Worm (Caenorhabditis elegans) whole organism, young adult: ENCODE measurements around the gene B0222.15.

ENCODE experiments used
- B0336.3 ChIP-seq: fragments of 200-800 bp; sonication (Bioruptor generic); IDR thresholded peaks from 2 replicates; pipeline ENCODE4 v1.3.6; 2022; ENCODE audit warnings: missing genetic modification characterization, missing compliant biosample characterization
- C17E4.6 ChIP-seq: fragments of 200-800 bp; sonication (Bioruptor generic); IDR thresholded peaks from 2 replicates; pipeline ENCODE4 v1.3.6; 2022; ENCODE audit warnings: missing genetic modification reagents, missing genetic modification characterization, missing compliant biosample characterization
- F23B12.7 ChIP-seq: sonication (generic microtip); optimal IDR thresholded peaks from 2 replicates; lab custom pipeline; 2017; ENCODE audit warnings: missing genetic modification characterization, mild to moderate bottlenecking, missing compliant biosample characterization, antibody characterized with exemption, moderate library complexity; ENCODE audit not compliant: insufficient read depth
- F37B4.10 ChIP-seq: fragments of 200-800 bp; sonication (Bioruptor generic); IDR thresholded peaks from 2 replicates; pipeline ENCODE4 v1.3.6; 2022; ENCODE audit warnings: missing genetic modification characterization, missing compliant biosample characterization
- F52B5.7 ChIP-seq: sonication (generic microtip); optimal IDR thresholded peaks from 2 replicates; lab custom pipeline; 2016; ENCODE audit warnings: mild to moderate bottlenecking, missing genetic modification characterization, missing compliant biosample characterization
- F57A8.1 ChIP-seq: fragments of 200-800 bp; sonication (Bioruptor generic); optimal IDR thresholded peaks from 2 replicates; lab custom pipeline; 2018; ENCODE audit warnings: mild to moderate bottlenecking, missing genetic modification characterization, moderate library complexity, missing compliant biosample characterization
- T07F8.4 ChIP-seq: sonication (generic microtip); optimal IDR thresholded peaks from 2 replicates; lab custom pipeline; 2016; ENCODE audit warnings: mild to moderate bottlenecking, missing genetic modification characterization, moderate library complexity, missing compliant biosample characterization
- Y53G8AR.9 ChIP-seq: fragments of 200-800 bp; sonication (Bioruptor generic); conservative IDR thresholded peaks from 2 replicates; pipeline ENCODE4 v1.3.6; 2022; ENCODE audit warnings: missing genetic modification reagents, missing genetic modification characterization, missing compliant biosample characterization
- Y56A3A.18 ChIP-seq: fragments of 200-800 bp; sonication (Bioruptor generic); IDR thresholded peaks from 2 replicates; pipeline ENCODE4 v1.3.6; 2022; ENCODE audit warnings: missing genetic modification reagents, missing genetic modification characterization, missing compliant biosample characterization
- aptf-3 ChIP-seq: fragments of 200-800 bp; sonication (Bioruptor generic); IDR thresholded peaks from 2 replicates; pipeline ENCODE4 v1.3.6; 2022; ENCODE audit warnings: missing genetic modification characterization, missing compliant biosample characterization
- atf-7 ChIP-seq: sonication (generic microtip); optimal IDR thresholded peaks from 2 replicates; lab custom pipeline; 2017; ENCODE audit warnings: mild to moderate bottlenecking, missing genetic modification characterization, missing compliant biosample characterization
- attf-6 ChIP-seq: fragments of 200-800 bp; sonication (Bioruptor generic); IDR thresholded peaks from 2 replicates; pipeline ENCODE4 v1.3.6; 2022; ENCODE audit warnings: missing genetic modification reagents, missing genetic modification characterization, missing compliant biosample characterization
- bed-2 ChIP-seq: fragments of 200-800 bp; sonication (Bioruptor generic); IDR thresholded peaks from 2 replicates; pipeline ENCODE4 v1.3.6; 2022; ENCODE audit warnings: missing genetic modification reagents, missing genetic modification characterization, missing compliant biosample characterization
- cebp-2 ChIP-seq: fragments of 200-800 bp; sonication (Bioruptor generic); IDR thresholded peaks from 2 replicates; pipeline ENCODE4 v1.3.6; 2022; ENCODE audit warnings: missing genetic modification characterization, missing compliant biosample characterization
- ceh-58 ChIP-seq: fragments of 200-800 bp; sonication (Bioruptor generic); IDR thresholded peaks from 2 replicates; pipeline ENCODE4 v1.3.6; 2022; ENCODE audit warnings: missing genetic modification characterization, missing compliant biosample characterization
- efl-1 ChIP-seq: fragments of 150-350 bp; optimal IDR thresholded peaks from 2 replicates; lab custom pipeline; 2014; ENCODE audit warnings: missing biosample characterization, missing genetic modification reagents, missing genetic modification characterization
- egrh-3 ChIP-seq: fragments of 200-800 bp; sonication (Bioruptor generic); IDR thresholded peaks from 2 replicates; pipeline ENCODE4 v1.3.6; 2022; ENCODE audit warnings: missing genetic modification reagents, missing genetic modification characterization, missing compliant biosample characterization
- ekl-4 ChIP-seq: fragments of 200-800 bp; sonication (Bioruptor generic); IDR thresholded peaks from 2 replicates; pipeline ENCODE4 v1.3.6; 2022; ENCODE audit warnings: missing genetic modification reagents, missing genetic modification characterization, missing compliant biosample characterization
- fkh-3 ChIP-seq: sonication (generic microtip); optimal IDR thresholded peaks from 2 replicates; lab custom pipeline; 2016; ENCODE audit warnings: mild to moderate bottlenecking, missing genetic modification characterization, missing compliant biosample characterization
- him-1 ChIP-seq: sonication (generic microtip); optimal IDR thresholded peaks from 2 replicates; lab custom pipeline; 2016; ENCODE audit warnings: missing genotype, missing genetic modification reagents, missing genetic modification characterization, missing compliant biosample characterization
- hlh-26 ChIP-seq: fragments of 200-800 bp; sonication (Bioruptor generic); conservative IDR thresholded peaks from 2 replicates; pipeline ENCODE4 v1.3.6; 2022; ENCODE audit warnings: missing genetic modification reagents, missing genetic modification characterization, missing compliant biosample characterization
- hmg-20 ChIP-seq: fragments of 200-800 bp; sonication (Bioruptor generic); IDR thresholded peaks from 2 replicates; pipeline ENCODE4 v1.3.6; 2022; ENCODE audit warnings: missing genetic modification reagents, missing genetic modification characterization, missing compliant biosample characterization
- let-607 ChIP-seq, 2 experiments: fragments of 200-800 bp in 1 of 2; sonication (Bioruptor generic) in 1 of 2; sonication (generic microtip) in 1 of 2; optimal IDR thresholded peaks; 2 replicates each; lab custom pipeline; 2016 to 2018; ENCODE audit warnings: mild to moderate bottlenecking in 2 of 2, missing compliant biosample characterization in 2 of 2, missing genetic modification characterization in 2 of 2, moderate library complexity in 2 of 2, missing genotype in 1 of 2
- lin-26 ChIP-seq: fragments of 200-800 bp; sonication (Bioruptor generic); IDR thresholded peaks from 2 replicates; pipeline ENCODE4 v1.3.6; 2022; ENCODE audit warnings: missing genetic modification reagents, missing genetic modification characterization, missing compliant biosample characterization
- lin-40 ChIP-seq: sonication (generic microtip); optimal IDR thresholded peaks from 2 replicates; lab custom pipeline; 2016; ENCODE audit warnings: missing genetic modification characterization, mild to moderate bottlenecking, missing compliant biosample characterization, missing genotype, missing genetic modification reagents
- lsy-27 ChIP-seq: sonication (generic microtip); optimal IDR thresholded peaks from 2 replicates; lab custom pipeline; 2017; ENCODE audit warnings: missing genetic modification characterization, mild to moderate bottlenecking, missing compliant biosample characterization, antibody characterized with exemption, missing genotype, borderline replicate concordance; ENCODE audit not compliant: insufficient read depth
- madf-3 ChIP-seq: fragments of 200-800 bp; sonication (Bioruptor generic); IDR thresholded peaks from 2 replicates; pipeline ENCODE4 v1.3.6; 2022; ENCODE audit warnings: missing genetic modification reagents, missing genetic modification characterization, missing compliant biosample characterization
- nfya-1 ChIP-seq: sonication (generic microtip); optimal IDR thresholded peaks from 2 replicates; lab custom pipeline; 2017; ENCODE audit warnings: antibody characterized with exemption, missing compliant biosample characterization, missing genetic modification characterization, borderline replicate concordance; ENCODE audit not compliant: insufficient read depth
- nhr-90 ChIP-seq: sonication (generic microtip); optimal IDR thresholded peaks from 2 replicates; lab custom pipeline; 2016; ENCODE audit warnings: missing genotype, mild to moderate bottlenecking, missing genetic modification characterization, missing compliant biosample characterization
- rec-8 ChIP-seq, 2 experiments: sonication (generic microtip); optimal IDR thresholded peaks; 2 replicates each; lab custom pipeline; 2016; ENCODE audit warnings: mild to moderate bottlenecking in 2 of 2, missing genetic modification characterization in 2 of 2, missing genetic modification reagents in 2 of 2, missing genotype in 2 of 2, missing biosample characterization in 1 of 2, missing compliant biosample characterization in 1 of 2, moderate library complexity in 1 of 2
- sea-2 ChIP-seq: fragments of 200-800 bp; sonication (Bioruptor generic); IDR thresholded peaks from 2 replicates; pipeline ENCODE4 v1.3.6; 2022; ENCODE audit warnings: missing genetic modification characterization, missing compliant biosample characterization
- snpc-4 ChIP-seq, 5 experiments: fragments of 150-350 bp in 1 of 5; sonication (generic microtip) in 4 of 5; optimal IDR thresholded peaks; 2 replicates each; lab custom pipeline; 2014 to 2018; ENCODE audit warnings: missing genetic modification characterization in 5 of 5, missing biosample characterization in 3 of 5, antibody characterized with exemption in 2 of 5, mild to moderate bottlenecking in 2 of 5, missing compliant biosample characterization in 2 of 5, missing genotype in 2 of 5, moderate library complexity in 2 of 5, missing genetic modification reagents in 1 of 5
- tbp1 ChIP-seq: fragments of 200-800 bp; sonication (Bioruptor generic); optimal IDR thresholded peaks from 2 replicates; lab custom pipeline; 2018; ENCODE audit warnings: mild to moderate bottlenecking, missing genetic modification characterization, missing compliant biosample characterization
- tbx-9 ChIP-seq: sonication (generic microtip); optimal IDR thresholded peaks from 2 replicates; lab custom pipeline; 2016; ENCODE audit warnings: borderline replicate concordance, missing genetic modification characterization, inconsistent platforms, missing compliant biosample characterization
- unc-62 ChIP-seq: fragments of 150-350 bp; optimal IDR thresholded peaks from 2 replicates; lab custom pipeline; 2014; ENCODE audit warnings: missing biosample characterization, missing genetic modification reagents, missing genetic modification characterization
- xnd-1 ChIP-seq: sonication (generic microtip); optimal IDR thresholded peaks from 2 replicates; lab custom pipeline; 2016; ENCODE audit warnings: missing genotype, missing genetic modification reagents, missing genetic modification characterization, missing compliant biosample characterization
- zfh-2 ChIP-seq: fragments of 200-800 bp; sonication (Bioruptor generic); conservative IDR thresholded peaks from 2 replicates; pipeline ENCODE4 v1.3.6; 2022; ENCODE audit warnings: missing genetic modification reagents, missing genetic modification characterization, missing compliant biosample characterization
- ztf-26 ChIP-seq: sonication (generic microtip); optimal IDR thresholded peaks from 2 replicates; lab custom pipeline; 2017; ENCODE audit warnings: missing genetic modification characterization, missing compliant biosample characterization
- ztf-28 ChIP-seq: fragments of 200-800 bp; sonication (Bioruptor generic); IDR thresholded peaks from 2 replicates; pipeline ENCODE4 v1.3.6; 2022; ENCODE audit warnings: missing genetic modification reagents, missing genetic modification characterization, missing compliant biosample characterization

Gene B0222.15

DNA sequence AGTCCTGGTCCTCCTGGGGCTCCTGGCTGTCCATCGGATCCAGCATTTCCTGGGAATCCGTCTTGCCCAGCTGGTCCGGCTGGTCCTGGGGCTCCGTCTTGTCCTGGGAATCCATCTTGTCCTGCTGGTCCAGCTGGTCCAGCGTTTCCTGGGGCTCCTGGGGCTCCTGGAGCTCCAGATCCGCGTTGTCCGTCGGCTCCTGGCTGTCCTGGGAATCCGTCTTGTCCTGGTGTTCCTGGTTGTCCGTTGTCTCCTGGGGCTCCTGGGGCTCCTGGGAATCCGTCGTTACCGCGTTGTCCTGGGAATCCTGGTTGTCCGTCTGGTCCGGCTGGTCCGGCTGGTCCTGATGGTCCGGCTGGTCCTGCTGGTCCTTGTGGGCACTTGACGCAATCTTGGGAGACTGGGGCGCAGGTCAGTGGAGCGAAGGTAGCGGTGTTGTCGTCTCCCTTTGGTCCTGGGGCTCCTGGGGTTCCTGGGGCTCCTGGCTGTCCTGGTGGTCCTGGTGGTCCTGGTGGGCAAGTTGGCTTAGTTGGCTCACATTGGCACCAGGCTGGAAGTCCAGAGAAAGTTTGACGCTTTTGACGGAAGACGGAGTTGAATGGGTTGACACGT, 5.6 kb upstream of the B0222.15 start:
- TF ChIP-seq ztf-28 (GFP tag; lab: Robert Waterston, UW) (0 out of 2 replicates have a peak, but pooled peaks have one; percentile 29), attf-6 (no peak), zfh-2 (GFP tag; lab: Robert Waterston, UW) (peak; percentile 85), egrh-3 (GFP tag; lab: Robert Waterston, UW) (peak; percentile 87)

DNA sequence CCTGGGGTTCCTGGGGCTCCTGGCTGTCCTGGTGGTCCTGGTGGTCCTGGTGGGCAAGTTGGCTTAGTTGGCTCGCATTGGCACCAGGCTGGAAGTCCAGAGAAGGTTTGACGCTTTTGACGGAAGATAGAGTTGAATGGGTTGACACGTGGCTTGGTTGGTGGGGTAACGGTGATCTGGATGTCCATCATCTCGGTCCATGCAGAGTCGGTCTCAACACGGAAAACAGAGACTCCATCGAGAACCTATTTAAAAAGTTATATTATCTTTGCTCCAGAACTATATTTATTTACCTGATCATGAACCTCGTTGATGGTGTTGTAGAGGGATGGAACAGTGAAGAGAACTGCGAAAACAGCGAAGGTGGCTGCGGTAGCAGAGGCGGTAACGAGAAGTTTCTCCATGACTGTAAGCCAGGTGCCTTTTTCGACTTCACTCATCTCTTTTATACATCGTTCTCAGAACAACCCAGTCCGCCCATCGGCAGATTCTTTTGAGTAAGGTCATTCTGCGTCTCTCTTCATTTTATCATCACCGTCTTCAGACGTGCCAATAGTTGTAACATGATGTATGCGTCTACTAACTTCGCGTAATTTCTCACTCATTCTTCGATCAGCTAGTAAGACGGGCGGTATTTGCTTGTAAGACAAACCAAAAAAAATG, 3.8 kb upstream of the B0222.15 start, which contains the start of gene col-144:
col-144 (minus strand) TSS at position 419 of the 663 bp plus-strand sequence.
- no peak for TF ChIP-seq atf-7
- TF ChIP-seq aptf-3, result no peak
- TF ChIP-seq ztf-26 (tag; lab: Kevin White, UChicago), result no peak
- TF ChIP-seq ekl-4, result no peak
- no peak for TF ChIP-seq F52B5.7 (tag; lab: Kevin White, UChicago)
- no peak for TF ChIP-seq nfya-1 (tag; lab: Kevin White, UChicago)
- no peak for TF ChIP-seq fkh-3 (tag; lab: Kevin White, UChicago)
- TF ChIP-seq lsy-27, result no peak
- TF ChIP-seq C17E4.6, result no peak
- no peak for TF ChIP-seq sea-2 (GFP tag; lab: Robert Waterston, UW)
- TF ChIP-seq nhr-90 (tag; lab: Kevin White, UChicago), result no peak
- no peak for TF ChIP-seq lin-26 (GFP tag; lab: Robert Waterston, UW)

DNA sequence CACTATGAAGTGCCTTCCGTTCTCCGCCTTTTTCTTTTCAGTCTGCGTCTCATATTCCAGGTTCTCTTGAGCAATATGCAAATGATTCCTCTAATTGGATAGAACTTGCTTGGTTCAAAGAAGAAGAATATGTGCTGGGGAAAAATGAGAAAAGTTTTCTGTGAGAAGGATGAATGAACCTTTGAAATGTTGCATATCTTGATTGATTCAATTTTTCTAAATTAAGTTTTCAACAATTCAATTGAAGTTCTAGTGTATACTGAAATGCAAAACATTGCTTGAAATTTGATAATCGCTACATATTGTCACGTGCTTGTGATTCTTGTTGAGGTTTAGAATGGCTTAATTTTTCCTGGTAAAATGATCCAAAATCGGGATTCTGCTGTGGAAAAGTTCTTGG, 1.0 kb upstream of the B0222.15 start:
- no peak for TF ChIP-seq hmg-20 (GFP tag; lab: Robert Waterston, UW)
- no peak for TF ChIP-seq fkh-3 (tag; lab: Kevin White, UChicago)
- no peak for TF ChIP-seq F57A8.1
- TF ChIP-seq T07F8.4 (tag; lab: Kevin White, UChicago), result no peak
- no peak for TF ChIP-seq bed-2 (GFP tag; lab: Robert Waterston, UW)
- TF ChIP-seq Y53G8AR.9 (GFP tag; lab: Robert Waterston, UW), result no peak
- no peak for TF ChIP-seq nfya-1 (tag; lab: Kevin White, UChicago)
- no peak for TF ChIP-seq B0336.3
- TF ChIP-seq F37B4.10 (GFP tag; lab: Robert Waterston, UW), result no peak
- no peak for TF ChIP-seq hlh-26 (GFP tag; lab: Robert Waterston, UW)
- no peak for TF ChIP-seq him-1 (tag; lab: Kevin White, UChicago)
- TF ChIP-seq lin-40 (tag; lab: Kevin White, UChicago), result no peak

DNA sequence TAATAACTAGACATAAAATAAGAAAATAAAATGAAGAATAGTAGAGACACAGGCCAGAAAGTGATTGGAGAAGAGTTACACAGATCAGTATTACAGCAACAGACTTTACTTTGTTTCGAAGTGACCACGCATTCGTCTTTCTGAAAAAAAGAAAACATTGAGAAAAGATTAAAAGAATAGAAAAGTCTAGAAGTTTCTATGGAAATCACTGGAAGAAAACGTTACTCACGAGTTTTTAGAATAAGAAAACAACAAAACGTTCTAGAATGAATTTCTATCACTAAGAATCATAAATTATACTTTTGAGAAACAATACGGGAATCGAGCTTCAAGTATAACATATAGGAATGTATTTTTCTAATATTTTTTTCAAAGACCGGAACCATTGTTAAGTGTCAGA, 963 bp downstream of the B0222.15 start:
- TF ChIP-seq nhr-90 (tag; lab: Kevin White, UChicago) (no peak), F23B12.7 (tag; lab: Kevin White, UChicago) (no peak), tbx-9 (no peak), xnd-1 (tag; lab: Kevin White, UChicago) (no peak), aptf-3 (no peak), ztf-26 (tag; lab: Kevin White, UChicago) (peak; percentile 5)

DNA sequence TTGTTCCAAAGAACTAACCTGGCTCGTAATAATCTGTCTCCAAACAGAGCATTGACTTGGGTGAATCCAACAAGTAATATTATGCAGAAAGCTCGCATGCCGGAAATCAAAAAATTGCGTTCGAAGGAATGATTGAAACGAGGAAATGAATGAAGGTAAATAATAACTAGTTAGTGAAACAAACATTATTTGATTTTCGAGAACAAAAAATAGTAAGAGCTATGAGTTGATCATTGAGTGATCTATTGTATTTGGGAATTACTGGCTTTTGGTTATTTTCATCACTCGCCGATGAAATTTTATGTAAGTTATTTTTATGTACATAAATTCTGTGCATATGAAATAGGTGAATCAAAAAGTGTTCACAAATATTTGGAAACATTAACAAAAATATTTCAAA, 1.8 kb downstream of the B0222.15 start, which contains the start of gene B0222.5:
B0222.5 (minus strand) TSS at position 101 of the 400 bp plus-strand sequence.
- TF ChIP-seq madf-3 (no peak), ztf-26 (tag; lab: Kevin White, UChicago) (no peak), ceh-58 (no peak), cebp-2 (GFP tag; lab: Robert Waterston, UW) (no peak), let-607 (tag; optimal IDR thresholded peaks at IDR 0.05; lab: Kevin White, UChicago) (no peak), tbp1 (GFP tag; lab: Kevin White, UChicago) (no peak), efl-1 (GFP tag; lab: Kevin White, UChicago) (no peak), snpc-4 (GFP tag; optimal IDR thresholded peaks at IDR 0.05; lab: Kevin White, UChicago) (no peak), snpc-4 (tag; optimal IDR thresholded peaks at IDR 0.05; lab: Kevin White, UChicago) (no peak), Y56A3A.18 (GFP tag; lab: Robert Waterston, UW) (no peak), attf-6 (no peak), aptf-3 (no peak), unc-62 (GFP tag; lab: Kevin White, UChicago) (no peak), rec-8 (tag; optimal IDR thresholded peaks at IDR 0.05; lab: Kevin White, UChicago) (no peak), him-1 (tag; lab: Kevin White, UChicago) (no peak), xnd-1 (tag; lab: Kevin White, UChicago) (no peak)
- TF ChIP-seq, all 124 proteins: peak for 0
